Fruit fly (Drosophila melanogaster): ENCODE results near the gene Slimp.

Slimp gene

DNA sequence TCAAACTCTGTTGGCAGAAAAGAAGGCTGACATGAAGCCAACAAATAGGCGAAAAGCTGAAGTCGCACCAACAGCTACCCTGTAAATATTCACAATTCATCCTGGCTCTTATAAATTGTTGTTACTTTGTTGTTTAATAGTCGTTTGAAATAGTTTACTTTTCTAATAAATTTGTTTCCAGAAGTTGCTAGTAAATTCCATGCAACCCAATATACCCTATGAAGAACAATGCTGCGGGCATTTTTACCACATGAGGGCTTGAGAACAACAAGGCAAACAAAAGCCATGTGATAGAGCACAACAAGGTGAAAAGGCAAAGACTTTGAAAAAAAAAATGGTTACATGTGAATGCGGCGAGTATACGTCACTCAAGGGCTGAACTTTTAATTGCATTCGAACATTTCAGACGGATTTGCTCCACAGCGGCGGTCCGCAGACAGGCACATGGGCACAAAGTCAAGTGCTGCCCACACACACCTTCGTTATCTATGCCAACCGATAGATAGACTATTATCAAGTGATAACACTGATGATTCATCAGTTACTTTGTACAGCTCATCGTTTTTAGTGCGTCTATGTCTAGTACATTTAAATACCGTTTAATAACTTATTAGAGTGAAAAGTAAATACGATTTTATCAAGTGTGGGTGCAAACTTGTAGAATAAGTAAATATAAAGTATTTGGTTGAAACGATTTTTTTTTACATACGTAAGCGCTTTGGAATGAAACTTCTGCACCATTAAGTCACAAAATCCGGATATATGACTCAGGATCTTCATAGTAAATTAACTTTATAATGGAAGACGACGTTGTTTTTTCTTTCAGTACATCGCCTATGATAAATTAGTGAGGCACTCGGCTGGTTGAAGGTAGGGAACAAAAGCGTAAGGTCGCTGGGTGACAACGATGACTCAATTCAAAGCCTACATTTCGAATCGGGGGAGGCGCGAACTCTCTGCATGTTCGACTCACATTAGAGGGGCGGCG, 49.4 kb downstream of the Slimp start (continued):
- TF ChIP-seq CG6163 (GFP tag; IDR thresholded peaks at IDR 0.05) (peak; percentile 89), CG15336 (GFP tag; IDR thresholded peaks at IDR 0.05) (peak; percentile 76), CG9139 (GFP tag; optimal IDR thresholded peaks at IDR 0.05) (no peak), CG34406 (GFP tag; optimal IDR thresholded peaks at IDR 0.05) (peak; percentile 53), pdm3 (GFP tag; optimal IDR thresholded peaks at IDR 0.05) (peak; percentile 76), salr (GFP tag; optimal IDR thresholded peaks at IDR 0.05) (peak; percentile 33 to 66), fd59A (GFP tag; optimal IDR thresholded peaks at IDR 0.05) (peak; percentile 17), Ets96B (tag; optimal IDR thresholded peaks at IDR 0.05) (peak; percentile 65), vri (GFP tag; optimal IDR thresholded peaks at IDR 0.05) (peak; percentile 65), Ets21C (GFP tag; optimal IDR thresholded peaks at IDR 0.05) (peak; percentile 60), fkh (GFP tag; optimal IDR thresholded peaks at IDR 0.05) (peak; percentile 17), Sox102F (GFP tag; optimal IDR thresholded peaks at IDR 0.05) (peak; percentile 58), CG7368 (GFP tag; optimal IDR thresholded peaks at IDR 0.05) (peak; percentile 72), CG8319 (GFP tag; optimal IDR thresholded peaks at IDR 0.05) (peak; percentile 42), Eip75B (GFP tag; optimal IDR thresholded peaks at IDR 0.05) (peak; percentile 52), CG8119 (GFP tag; IDR thresholded peaks at IDR 0.05) (peak; percentile 77), CG3032 (tag; optimal IDR thresholded peaks at IDR 0.05) (peak; percentile 45), Gug (GFP tag; IDR thresholded peaks at IDR 0.05) (peak; percentile 74), acj6 (GFP tag; optimal IDR thresholded peaks at IDR 0.05) (peak; percentile 75), Eip78C (GFP tag) (peak; percentile 88), achi (GFP tag; optimal IDR thresholded peaks at IDR 0.05) (peak; percentile 74), CG31627 (GFP tag; optimal IDR thresholded peaks at IDR 0.05) (peak; percentile 84), cyc (GFP tag; optimal IDR thresholded peaks at IDR 0.05) (peak; percentile 75), Eip93F (GFP tag; optimal IDR thresholded peaks at IDR 0.05) (no peak), CG10631 (GFP tag; optimal IDR thresholded peaks at IDR 0.05) (peak; percentile 66), dac (GFP tag; optimal IDR thresholded peaks at IDR 0.05) (peak; percentile 25), net (GFP tag; optimal IDR thresholded peaks at IDR 0.05) (peak; percentile 68)

All from whole organism, prepupa.